Fruit fly (Drosophila melanogaster): ENCODE measurements around the gene Spn.

Gene Spn

DNA sequence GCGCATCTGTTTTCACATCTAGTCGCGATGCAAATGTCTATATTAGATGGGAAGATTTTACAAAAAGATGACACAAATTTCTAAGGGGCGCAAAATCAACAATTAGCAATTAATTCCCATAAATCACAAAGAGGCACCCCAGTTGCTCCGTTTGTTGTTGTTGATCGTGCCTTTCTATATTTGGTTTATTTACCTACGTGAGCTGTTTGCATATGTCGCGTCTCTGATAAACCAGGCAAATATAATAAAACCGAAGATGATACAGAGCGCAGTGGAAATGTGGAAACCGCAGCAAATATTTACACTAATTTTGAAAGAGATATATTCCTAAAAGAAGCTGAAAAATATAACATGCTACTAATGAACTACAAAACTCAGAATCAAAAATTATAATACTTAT is 64.7 kb downstream of the Spn start (continued):
- TF ChIP-seq rib (GFP tag; IDR thresholded peaks at IDR 0.05) (no peak), CG14441 (GFP tag; IDR thresholded peaks at IDR 0.05) (no peak), chif (GFP tag; optimal IDR thresholded peaks at IDR 0.05) (no peak), tup (GFP tag; optimal IDR thresholded peaks at IDR 0.05) (no peak), sisA (GFP tag; IDR thresholded peaks at IDR 0.05) (no peak), sc (optimal IDR thresholded peaks at IDR 0.05) (no peak), sc (GFP tag; optimal IDR thresholded peaks at IDR 0.05) (peak; percentile 26), Dfd (GFP tag; optimal IDR thresholded peaks at IDR 0.05) (no peak), Hr78 (GFP tag; optimal IDR thresholded peaks at IDR 0.05) (peak in 1 of 2 experiments; percentile 46), CG13296 (GFP tag; optimal IDR thresholded peaks at IDR 0.05) (peak; percentile 52), da (GFP tag; optimal IDR thresholded peaks at IDR 0.05) (no peak), CG15479 (GFP tag; optimal IDR thresholded peaks at IDR 0.05) (peak; percentile 63), CG8924 (tag; optimal IDR thresholded peaks at IDR 0.05) (peak; percentile 36), CG7745 (tag; optimal IDR thresholded peaks at IDR 0.05) (no peak), Lim3 (GFP tag; IDR thresholded peaks at IDR 0.05) (no peak), slou (GFP tag; optimal IDR thresholded peaks at IDR 0.05) (no peak), org-1 (GFP tag; optimal IDR thresholded peaks at IDR 0.05) (no peak), Hsf (GFP tag; optimal IDR thresholded peaks at IDR 0.05) (no peak), h (optimal IDR thresholded peaks at IDR 0.05) (no peak), odd (GFP tag; optimal IDR thresholded peaks at IDR 0.05) (peak; percentile 47), gsb (GFP tag; IDR thresholded peaks at IDR 0.05) (no peak), CG9817 (tag; optimal IDR thresholded peaks at IDR 0.05) (no peak), CG17361 (GFP tag; IDR thresholded peaks at IDR 0.05) (peak; percentile 32; the same call in 1 of the 3 replicates), cato (GFP tag; optimal IDR thresholded peaks at IDR 0.05; ENCODE audit: borderline replicate concordance) (no peak), CG1832 (GFP tag; optimal IDR thresholded peaks at IDR 0.05) (no peak), nom (GFP tag; optimal IDR thresholded peaks at IDR 0.05) (no peak), Six4 (GFP tag; optimal IDR thresholded peaks at IDR 0.05) (no peak), wor (GFP tag; IDR thresholded peaks at IDR 0.05) (no peak), Sry-δ (GFP tag; optimal IDR thresholded peaks at IDR 0.05) (no peak), CG6765 (GFP tag; optimal IDR thresholded peaks at IDR 0.05) (peak; percentile 16), nerfin-1 (tag; optimal IDR thresholded peaks at IDR 0.05) (peak; percentile 54), H2.0 (GFP tag; IDR thresholded peaks at IDR 0.05) (peak; percentile 26; the same call in 1 of the 2 replicates), BEAF-32 (GFP tag; optimal IDR thresholded peaks at IDR 0.05) (no peak), CoRest (tag; optimal IDR thresholded peaks at IDR 0.05) (peak; percentile 4), CG13775 (GFP tag; optimal IDR thresholded peaks at IDR 0.05) (no peak), HLHmδ (GFP tag; optimal IDR thresholded peaks at IDR 0.05) (peak; percentile 27), sd (tag; optimal IDR thresholded peaks at IDR 0.05) (no peak), CG2889 (GFP tag; IDR thresholded peaks at IDR 0.05) (no peak), croc (GFP tag; conservative IDR thresholded peaks at IDR 0.05) (no peak), CG16863 (GFP tag; optimal IDR thresholded peaks at IDR 0.05) (no peak), CG15269 (tag; optimal IDR thresholded peaks at IDR 0.05) (no peak), Bdp1 (GFP tag; optimal IDR thresholded peaks at IDR 0.05) (no peak), CG15514 (GFP tag; optimal IDR thresholded peaks at IDR 0.05) (peak; percentile 40)

DNA sequence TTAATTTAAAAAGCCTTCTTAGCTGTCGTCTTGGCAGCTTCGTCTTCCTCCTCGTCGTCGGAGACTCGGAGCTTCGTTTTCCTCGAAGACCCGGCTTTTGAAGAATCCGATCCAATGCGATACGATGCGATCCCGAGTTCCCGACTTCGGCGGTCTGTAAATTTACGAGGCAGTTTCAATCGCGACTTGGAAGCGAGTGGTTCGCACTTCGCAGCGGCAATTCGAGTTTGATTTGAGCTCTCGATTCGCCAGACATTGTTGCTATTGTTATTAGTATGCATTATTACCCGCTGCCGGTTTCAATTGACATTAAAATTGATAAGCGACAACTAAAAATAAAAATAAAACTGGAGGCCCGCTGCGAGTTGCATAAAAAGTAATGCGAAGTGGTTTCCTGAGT is 65.5 kb downstream of the Spn start, which contains the start of gene CG1146:
Gene CG1146 (plus strand): TSS at position 171 of the 400 bp plus-strand sequence.
- TF ChIP-seq HmgD (GFP tag; optimal IDR thresholded peaks at IDR 0.05), result no peak
- no peak for TF ChIP-seq Abd-B (GFP tag; optimal IDR thresholded peaks at IDR 0.05)
- TF ChIP-seq tio (GFP tag; optimal IDR thresholded peaks at IDR 0.05), result no peak
- 0 out of 4 replicates have a peak, but pooled peaks have one; percentile 28 for TF ChIP-seq chinmo (GFP tag; IDR thresholded peaks at IDR 0.05; ENCODE audit: partially characterized antibody)
- TF ChIP-seq MESR4 (GFP tag; optimal IDR thresholded peaks at IDR 0.05), result no peak
- TF ChIP-seq Drgx (GFP tag; IDR thresholded peaks at IDR 0.05), result 0 out of 2 replicates have a peak, but pooled peaks have one; percentile 24
- TF ChIP-seq nom (GFP tag; optimal IDR thresholded peaks at IDR 0.05), result peak; percentile 48
- TF ChIP-seq Med (GFP tag), result peak; percentile 48
- TF ChIP-seq Jarid2 (GFP tag; optimal IDR thresholded peaks at IDR 0.05), result peak; percentile 12
- TF ChIP-seq Deaf1 (tag; optimal IDR thresholded peaks at IDR 0.05), result peak; percentile 96
- TF ChIP-seq bowl (GFP tag; IDR thresholded peaks at IDR 0.05), result 0 out of 2 replicates have a peak, but pooled peaks have one; percentile 6
- TF ChIP-seq CG12071 (GFP tag; optimal IDR thresholded peaks at IDR 0.05), result no peak
